Fruit fly (Drosophila melanogaster) whole organism, embryonic: ENCODE data around the gene CG18581.

Source experiments
- B-H2 ChIP-seq: fragments of 200-800 bp; sonication (Bioruptor generic); optimal IDR thresholded peaks from 2 replicates; lab custom pipeline; 2018; ENCODE audit warnings: missing biosample characterization, mild to moderate bottlenecking, missing genetic modification characterization
- CG10267 ChIP-seq: fragments of 200-800 bp; sonication (Bioruptor generic); optimal IDR thresholded peaks from 2 replicates; lab custom pipeline; 2018; ENCODE audit warnings: missing biosample characterization, mild to moderate bottlenecking, missing genetic modification characterization, moderate library complexity
- CG10959 ChIP-seq: fragments of 200-800 bp; sonication (Bioruptor generic); IDR thresholded peaks from 2 replicates; pipeline ENCODE4 v1.3.6; 2022; ENCODE audit warnings: missing biosample characterization, missing genetic modification characterization
- CG10979 ChIP-seq: fragments of 200-800 bp; sonication (Bioruptor generic); optimal IDR thresholded peaks from 2 replicates; lab custom pipeline; 2018; ENCODE audit warnings: missing biosample characterization, mild to moderate bottlenecking, missing genetic modification characterization, moderate library complexity
- CG11504 ChIP-seq: fragments of 200-800 bp; sonication (Bioruptor generic); optimal IDR thresholded peaks from 3 replicates; lab custom pipeline; 2019; ENCODE audit warnings: missing biosample characterization, mild to moderate bottlenecking, missing genetic modification characterization, moderate library complexity
- CG16815 ChIP-seq: fragments of 200-800 bp; sonication (Bioruptor generic); optimal IDR thresholded peaks from 3 replicates; lab custom pipeline; 2017; ENCODE audit warnings: missing biosample characterization, mild to moderate bottlenecking, missing genetic modification characterization
- CG17361 ChIP-seq: fragments of 200-800 bp; sonication (Bioruptor generic); IDR thresholded peaks from 3 replicates; pipeline ENCODE4 v1.3.6; 2022; ENCODE audit warnings: missing biosample characterization, missing genetic modification characterization
- CG17568 ChIP-seq: fragments of 200-800 bp; sonication (Bioruptor generic); optimal IDR thresholded peaks from 2 replicates; lab custom pipeline; 2018; ENCODE audit warnings: missing biosample characterization, mild to moderate bottlenecking, missing genetic modification characterization, moderate library complexity
- CG1792 ChIP-seq: fragments of 200-800 bp; sonication (Bioruptor generic); optimal IDR thresholded peaks from 2 replicates; lab custom pipeline; 2016; ENCODE audit warnings: missing biosample characterization, missing genetic modification characterization
- CG2875 ChIP-seq: fragments of 200-800 bp; sonication (Bioruptor generic); optimal IDR thresholded peaks from 2 replicates; lab custom pipeline; 2017; ENCODE audit warnings: missing biosample characterization, mild to moderate bottlenecking, missing genetic modification characterization, missing genetic modification reagents
- CG30020 ChIP-seq: fragments of 200-800 bp; optimal IDR thresholded peaks from 2 replicates; lab custom pipeline; 2019; ENCODE audit warnings: missing biosample characterization, mild to moderate bottlenecking, missing genetic modification characterization, moderate library complexity
- CG3281 ChIP-seq: fragments of 200-800 bp; sonication (Bioruptor generic); optimal IDR thresholded peaks from 3 replicates; lab custom pipeline; 2017; ENCODE audit warnings: missing biosample characterization, mild to moderate bottlenecking, missing genetic modification characterization
- CG3407 ChIP-seq: fragments of 200-800 bp; sonication (Bioruptor generic); optimal IDR thresholded peaks from 2 replicates; lab custom pipeline; 2018; ENCODE audit warnings: missing biosample characterization, mild to moderate bottlenecking, missing genetic modification characterization
- CG3726 ChIP-seq: fragments of 200-800 bp; sonication (Bioruptor generic); IDR thresholded peaks from 3 replicates; pipeline ENCODE4, ENCODE4 v1.3.6; 2022; ENCODE audit warnings: missing biosample characterization, missing genetic modification characterization
- CG4820 ChIP-seq: fragments of 200-800 bp; sonication (Bioruptor generic); optimal IDR thresholded peaks from 3 replicates; lab custom pipeline; 2016; ENCODE audit warnings: missing biosample characterization, missing genetic modification characterization
- CG7271 ChIP-seq: fragments of 200-800 bp; sonication (Bioruptor generic); optimal IDR thresholded peaks from 2 replicates; lab custom pipeline; 2018; ENCODE audit warnings: missing biosample characterization, mild to moderate bottlenecking, missing genetic modification characterization, moderate library complexity
- CG7357 ChIP-seq: fragments of 200-800 bp; sonication (Bioruptor generic); IDR thresholded peaks from 3 replicates; pipeline ENCODE4 v1.3.6; 2022; ENCODE audit warnings: missing biosample characterization, missing genetic modification characterization
- CG7745 ChIP-seq: fragments of 200-800 bp; sonication (Bioruptor generic); optimal IDR thresholded peaks from 2 replicates; lab custom pipeline; 2018; ENCODE audit warnings: missing biosample characterization, mild to moderate bottlenecking, missing genetic modification characterization, moderate library complexity
- CG9215 ChIP-seq: fragments of 200-800 bp; sonication (Bioruptor generic); IDR thresholded peaks from 2 replicates; pipeline ENCODE4 v1.3.6; 2022; ENCODE audit warnings: missing biosample characterization, missing genetic modification characterization
- CG9609 ChIP-seq: fragments of 200-800 bp; sonication (Bioruptor generic); optimal IDR thresholded peaks from 3 replicates; lab custom pipeline; 2016; ENCODE audit warnings: missing biosample characterization, missing genetic modification characterization
- CkIIα-i1 ChIP-seq: fragments of 200-800 bp; sonication (Bioruptor generic); IDR thresholded peaks from 2 replicates; pipeline ENCODE4 v1.3.6; 2022; ENCODE audit warnings: missing biosample characterization, missing genetic modification characterization
- D19A ChIP-seq: fragments of 200-800 bp; optimal IDR thresholded peaks from 3 replicates; lab custom pipeline; 2019; ENCODE audit warnings: missing biosample characterization, mild to moderate bottlenecking, missing genetic modification characterization, moderate library complexity
- Dip2 ChIP-seq: fragments of 200-800 bp; sonication (Bioruptor generic); IDR thresholded peaks from 2 replicates; pipeline ENCODE4 v1.3.6; 2022; ENCODE audit warnings: missing biosample characterization, missing genetic modification characterization
- Dp ChIP-seq: fragments of 200-800 bp; sonication (Bioruptor generic); optimal IDR thresholded peaks from 2 replicates; lab custom pipeline; 2018; ENCODE audit warnings: missing biosample characterization, mild to moderate bottlenecking, missing genetic modification characterization, moderate library complexity
- Fer2 ChIP-seq: fragments of 200-800 bp; sonication (Bioruptor generic); optimal IDR thresholded peaks from 2 replicates; lab custom pipeline; 2018; ENCODE audit warnings: missing biosample characterization, mild to moderate bottlenecking, missing genetic modification characterization, moderate library complexity
- Lpt ChIP-seq: fragments of >200 bp; optimal IDR thresholded peaks from 2 replicates; lab custom pipeline; 2018; ENCODE audit warnings: missing biosample characterization, missing genetic modification characterization
- Mad ChIP-seq: fragments of 200-800 bp; sonication (Bioruptor generic); optimal IDR thresholded peaks from 2 replicates; lab custom pipeline; 2016; ENCODE audit warnings: missing biosample characterization, missing genetic modification characterization
- Max ChIP-seq: fragments of 200-800 bp; sonication (Bioruptor generic); optimal IDR thresholded peaks from 2 replicates; lab custom pipeline; 2016; ENCODE audit warnings: missing biosample characterization, mild to moderate bottlenecking, missing genetic modification characterization
- Mrtf ChIP-seq: fragments of 200-800 bp; sonication (Bioruptor generic); IDR thresholded peaks from 3 replicates; pipeline ENCODE4 v1.3.6; 2022; ENCODE audit warnings: missing biosample characterization, missing genetic modification characterization
- Ptx1 ChIP-seq: fragments of 200-800 bp; sonication (Bioruptor generic); IDR thresholded peaks from 2 replicates; pipeline ENCODE4 v1.3.6; 2022; ENCODE audit warnings: missing biosample characterization, missing genetic modification characterization
- Spps ChIP-seq: fragments of 200-800 bp; sonication (Bioruptor generic); optimal IDR thresholded peaks from 2 replicates; lab custom pipeline; 2018; ENCODE audit warnings: missing biosample characterization, mild to moderate bottlenecking, missing genetic modification characterization
- Taf1 ChIP-seq: fragments of 200-800 bp; sonication (Bioruptor generic); IDR thresholded peaks from 2 replicates; pipeline ENCODE4 v1.3.6; 2022; ENCODE audit warnings: missing biosample characterization, missing genetic modification characterization
- corto ChIP-seq: fragments of 200-800 bp; sonication (Bioruptor generic); optimal IDR thresholded peaks from 2 replicates; lab custom pipeline; 2016; ENCODE audit warnings: missing biosample characterization, mild to moderate bottlenecking, missing genetic modification characterization, moderate library complexity
- crol ChIP-seq: fragments of 200-800 bp; sonication (Bioruptor generic); IDR thresholded peaks from 2 replicates; pipeline ENCODE4 v1.3.6; 2022; ENCODE audit warnings: missing biosample characterization, missing genetic modification characterization
- eve ChIP-seq, 2 experiments: fragments of >200 bp; optimal IDR thresholded peaks; 2 replicates each; lab custom pipeline; 2017; ENCODE audit warnings: missing biosample characterization in 2 of 2, missing genetic modification characterization in 2 of 2
- gce ChIP-seq: fragments of 200-800 bp; sonication (Bioruptor generic); IDR thresholded peaks from 3 replicates; pipeline ENCODE4 v1.3.6; 2022; ENCODE audit warnings: missing biosample characterization, missing genetic modification characterization
- gsb-n ChIP-seq: fragments of 200-800 bp; sonication (Bioruptor generic); optimal IDR thresholded peaks from 3 replicates; lab custom pipeline; 2018; ENCODE audit warnings: missing biosample characterization, mild to moderate bottlenecking, missing genetic modification characterization
- inv ChIP-seq: fragments of 200-800 bp; sonication (Bioruptor generic); IDR thresholded peaks from 2 replicates; pipeline ENCODE4 v1.3.6; 2022; ENCODE audit warnings: missing biosample characterization, missing genetic modification characterization; ENCODE audit not compliant: partially characterized antibody
- jigr1 ChIP-seq: fragments of 200-800 bp; sonication (Bioruptor generic); IDR thresholded peaks from 3 replicates; pipeline ENCODE4 v1.3.6; 2022; ENCODE audit warnings: missing biosample characterization, missing genetic modification characterization
- kni ChIP-seq: fragments of 200-800 bp; sonication (Bioruptor generic); optimal IDR thresholded peaks from 3 replicates; lab custom pipeline; 2017; ENCODE audit warnings: mild to moderate bottlenecking, missing biosample characterization, missing genetic modification reagents, missing genetic modification characterization
- lola ChIP-seq, 3 experiments: fragments of >200 bp in 2 of 3; fragments of 200-800 bp in 1 of 3; sonication (Bioruptor generic) in 1 of 3; optimal IDR thresholded peaks; 2 replicates each; lab custom pipeline; 2017 to 2019; ENCODE audit warnings: missing biosample characterization in 3 of 3, missing genetic modification characterization in 3 of 3, mild to moderate bottlenecking in 1 of 3, moderate library complexity in 1 of 3
- lov ChIP-seq, 2 experiments: fragments of 200-800 bp in 1 of 2; fragments of >200 bp in 1 of 2; sonication (Bioruptor generic) in 1 of 2; IDR thresholded peaks in 1 of 2; optimal IDR thresholded peaks in 1 of 2; 2 replicates in 1 of 2; 3 replicates in 1 of 2; pipeline versions ENCODE4 v1.3.6 to Lab custom; 2017 to 2022; ENCODE audit warnings: missing biosample characterization in 1 of 2, missing genetic modification characterization in 1 of 2
- nerfin-2 ChIP-seq: fragments of 200-800 bp; sonication (Bioruptor generic); IDR thresholded peaks from 2 replicates; pipeline ENCODE4 v1.3.6; 2022; ENCODE audit warnings: missing biosample characterization, missing genetic modification characterization; ENCODE audit not compliant: partially characterized antibody
- peb ChIP-seq: fragments of 200-800 bp; sonication (Bioruptor generic); IDR thresholded peaks from 2 replicates; pipeline ENCODE4 v1.3.6; 2022; ENCODE audit warnings: missing biosample characterization, missing genetic modification characterization
- phol ChIP-seq: fragments of 200-800 bp; sonication (Bioruptor generic); optimal IDR thresholded peaks from 3 replicates; lab custom pipeline; 2018; ENCODE audit warnings: missing biosample characterization, mild to moderate bottlenecking, missing genetic modification characterization, moderate library complexity
- rib ChIP-seq: fragments of 200-800 bp; sonication (Bioruptor generic); IDR thresholded peaks from 2 replicates; pipeline ENCODE4 v1.3.6; 2022; ENCODE audit warnings: missing biosample characterization, missing genetic modification characterization
- tll ChIP-seq, 2 experiments: fragments of 200-800 bp in 1 of 2; fragments of >200 bp in 1 of 2; sonication (Bioruptor generic) in 1 of 2; optimal IDR thresholded peaks; 2 replicates each; lab custom pipeline; 2017 to 2019; ENCODE audit warnings: missing biosample characterization in 2 of 2, missing genetic modification characterization in 2 of 2, mild to moderate bottlenecking in 1 of 2, moderate library complexity in 1 of 2
- ttk ChIP-seq: fragments of 200-800 bp; sonication (Bioruptor generic); IDR thresholded peaks from 2 replicates; pipeline ENCODE4 v2.1.2; 2022; ENCODE audit warnings: missing biosample characterization, missing genetic modification characterization

Gene CG18581

DNA sequence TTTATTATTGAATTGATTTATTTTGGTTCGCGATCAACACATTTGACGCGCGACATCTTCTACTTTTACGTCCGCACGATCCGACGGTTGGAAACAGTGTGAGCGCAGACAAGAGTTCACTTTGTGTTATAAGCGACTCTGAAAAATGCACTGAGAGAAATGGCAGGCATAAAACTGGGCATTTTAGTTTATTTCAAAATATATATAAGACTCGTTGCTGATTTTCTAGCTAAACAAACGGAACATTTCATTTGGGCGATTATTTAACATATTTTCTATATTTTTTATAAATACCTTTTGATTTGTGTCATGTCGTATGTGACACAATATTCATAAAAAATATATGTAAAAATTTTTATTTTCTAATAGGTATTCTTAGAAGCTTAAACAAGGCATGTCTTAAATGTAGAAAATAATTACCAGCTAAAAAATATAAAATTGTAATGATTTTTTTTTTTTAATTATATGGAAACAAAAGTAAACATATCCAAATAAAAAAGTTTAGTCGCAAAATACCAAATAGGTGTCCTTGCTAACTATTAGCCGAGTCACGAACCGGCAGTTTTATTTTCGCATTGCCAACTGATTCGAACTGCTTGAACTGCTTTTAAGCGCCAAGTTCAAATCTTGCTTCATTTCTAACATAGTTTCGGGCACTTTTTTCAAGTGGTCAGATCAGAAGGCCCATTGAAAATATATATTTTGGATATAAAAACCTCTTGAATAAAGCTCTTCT is 35.9 kb downstream of the CG18581 start, which contains the start of gene Reck (continued):
- TF ChIP-seq lola (GFP tag; optimal IDR thresholded peaks at IDR 0.05; lab: Kevin White, UChicago) (peak in 1 of 3 experiments; percentile 78), lov (optimal IDR thresholded peaks at IDR 0.05; lab: Kevin White, UChicago) (no peak), lov (GFP tag; IDR thresholded peaks at IDR 0.05; lab: Robert Waterston, UW) (peak; percentile 85; the same call in 2 of the 3 replicates), kni (no peak), rib (GFP tag; lab: Robert Waterston, UW) (no peak), CG3407 (peak; percentile 47), Mrtf (GFP tag; lab: Robert Waterston, UW) (peak; percentile 53; the same call in 2 of the 3 replicates), CG30020 (tag; lab: Kevin White, UChicago) (no peak), Dip2 (no peak), CG7271 (tag; lab: Kevin White, UChicago) (peak; percentile 85), tll (GFP tag; optimal IDR thresholded peaks at IDR 0.05; lab: Kevin White, UChicago) (no peak), gce (peak; percentile 85), CG10979 (tag; lab: Kevin White, UChicago) (peak; percentile 89), Mad (GFP tag; lab: Kevin White, UChicago) (peak; percentile 71), eve (GFP tag; optimal IDR thresholded peaks at IDR 0.05; lab: Kevin White, UChicago) (peak in 1 of 2 experiments; percentile 15), CG9609 (GFP tag; lab: Kevin White, UChicago) (peak; percentile 46), ttk (peak; percentile 44; the same call in 1 of the 2 replicates), peb (GFP tag; lab: Robert Waterston, UW) (no peak), B-H2 (no peak), CG4820 (GFP tag; lab: Kevin White, UChicago) (peak; percentile 78), CG7357 (GFP tag; lab: Robert Waterston, UW) (peak; percentile 43; the same call in 1 of the 3 replicates), CG7745 (tag; lab: Kevin White, UChicago) (no peak), CG17568 (peak; percentile 80), crol (GFP tag; lab: Robert Waterston, UW) (no peak), CkIIα-i1 (GFP tag; lab: Robert Waterston, UW) (no peak), CG11504 (tag; lab: Kevin White, UChicago) (peak; percentile 87), Ptx1 (GFP tag; lab: Robert Waterston, UW) (peak; percentile 68), CG2875 (peak; percentile 76), inv (no peak), jigr1 (GFP tag; lab: Robert Waterston, UW) (no peak), CG3726 (GFP tag; lab: Robert Waterston, UW) (0 out of 3 replicates have a peak, but pooled peaks have one; percentile 9), Taf1 (GFP tag; lab: Robert Waterston, UW) (no peak), Max (peak; percentile 71), CG9215 (no peak), CG3281 (GFP tag; lab: Kevin White, UChicago) (peak; percentile 84), CG1792 (GFP tag; lab: Kevin White, UChicago) (peak; percentile 3), CG17361 (peak; percentile 77), nerfin-2 (GFP tag; lab: Robert Waterston, UW) (no peak), Fer2 (tag; lab: Kevin White, UChicago) (peak; percentile 54), gsb-n (tag; lab: Kevin White, UChicago) (peak; percentile 88), Spps (tag; lab: Kevin White, UChicago) (peak; percentile 88), Dp (GFP tag; lab: Kevin White, UChicago) (peak; percentile 52), CG10267 (peak; percentile 88), CG10959 (GFP tag; lab: Robert Waterston, UW) (peak; percentile 66), D19A (peak; percentile 78), Lpt (no peak), phol (tag; lab: Kevin White, UChicago) (peak; percentile 88), corto (peak; percentile 48), CG16815 (GFP tag; lab: Kevin White, UChicago) (peak; percentile 59)
